Worm (Caenorhabditis elegans): Measurements from ENCODE around the gene F14B8.4.

- no peak for TF ChIP-seq T22C8.4 (GFP tag; IDR thresholded peaks at IDR 0.05)
- no peak for TF ChIP-seq flt-1 (GFP tag; IDR thresholded peaks at IDR 0.05)
- no peak for TF ChIP-seq ztf-23 (GFP tag; IDR thresholded peaks at IDR 0.05)
- no peak for TF ChIP-seq med-1 (GFP tag; optimal IDR thresholded peaks at IDR 0.05; ENCODE audit: insufficient read depth)
- no peak for TF ChIP-seq ref-1 (GFP tag; conservative IDR thresholded peaks at IDR 0.05)
Observed at ce11 chrX:6916150-6916549, 16.4 kb upstream of the F14B8.4 start.
